Fruit fly (Drosophila melanogaster) whole organism, embryonic: ENCODE results near the gene Pex11c.

Experiments
- CG10654 ChIP-seq: fragments of 200-800 bp; sonication (Bioruptor generic); optimal IDR thresholded peaks from 2 replicates; lab custom pipeline; 2016; ENCODE audit warnings: missing biosample characterization, missing genetic modification characterization
- CG11504 ChIP-seq: fragments of 200-800 bp; sonication (Bioruptor generic); optimal IDR thresholded peaks from 3 replicates; lab custom pipeline; 2019; ENCODE audit warnings: missing biosample characterization, mild to moderate bottlenecking, missing genetic modification characterization, moderate library complexity
- CG11560 ChIP-seq: fragments of 200-800 bp; sonication (Bioruptor generic); IDR thresholded peaks from 3 replicates; pipeline ENCODE4 v1.3.6; 2022; ENCODE audit warnings: missing biosample characterization, missing genetic modification characterization
- CG11723 ChIP-seq: fragments of 200-800 bp; sonication (Bioruptor generic); optimal IDR thresholded peaks from 2 replicates; lab custom pipeline; 2017; ENCODE audit warnings: missing biosample characterization, mild to moderate bottlenecking, missing genetic modification characterization
- CG13775 ChIP-seq: fragments of 200-800 bp; sonication (Bioruptor generic); optimal IDR thresholded peaks from 3 replicates; lab custom pipeline; 2017; ENCODE audit warnings: missing biosample characterization, mild to moderate bottlenecking, missing genetic modification characterization
- CG15011 ChIP-seq: fragments of 200-800 bp; sonication (Bioruptor generic); optimal IDR thresholded peaks from 3 replicates; lab custom pipeline; 2018; ENCODE audit warnings: missing biosample characterization, mild to moderate bottlenecking, missing genetic modification characterization
- CG1603 ChIP-seq: fragments of 200-800 bp; sonication (Bioruptor generic); optimal IDR thresholded peaks from 2 replicates; lab custom pipeline; 2019; ENCODE audit warnings: missing biosample characterization, mild to moderate bottlenecking, missing genetic modification characterization, moderate library complexity
- CG16863 ChIP-seq: fragments of 200-800 bp; sonication (Bioruptor generic); optimal IDR thresholded peaks from 3 replicates; lab custom pipeline; 2016; ENCODE audit warnings: missing biosample characterization, missing genetic modification characterization
- CG18619 ChIP-seq: fragments of 200-800 bp; sonication (Bioruptor generic); optimal IDR thresholded peaks from 3 replicates; lab custom pipeline; 2017; ENCODE audit warnings: missing biosample characterization, mild to moderate bottlenecking, missing genetic modification characterization
- CG18764 ChIP-seq: fragments of 200-800 bp; sonication (Bioruptor generic); optimal IDR thresholded peaks from 3 replicates; lab custom pipeline; 2016; ENCODE audit warnings: missing biosample characterization, missing genetic modification characterization
- CG2875 ChIP-seq: fragments of 200-800 bp; sonication (Bioruptor generic); optimal IDR thresholded peaks from 2 replicates; lab custom pipeline; 2017; ENCODE audit warnings: missing biosample characterization, mild to moderate bottlenecking, missing genetic modification characterization, missing genetic modification reagents
- CG30431 ChIP-seq: fragments of 200-800 bp; sonication (Bioruptor generic); optimal IDR thresholded peaks from 2 replicates; lab custom pipeline; 2017; ENCODE audit warnings: missing biosample characterization, missing genetic modification characterization
- CG3065 ChIP-seq: fragments of 200-800 bp; sonication (Bioruptor generic); optimal IDR thresholded peaks from 2 replicates; lab custom pipeline; 2016; ENCODE audit warnings: missing biosample characterization, missing genetic modification characterization
- CG34224 ChIP-seq: fragments of 200-800 bp; sonication (Bioruptor generic); IDR thresholded peaks from 3 replicates; pipeline ENCODE4 v1.3.6; 2022; ENCODE audit warnings: missing biosample characterization, missing genetic modification characterization; ENCODE audit not compliant: partially characterized antibody
- CG4328 ChIP-seq: fragments of 200-800 bp; sonication (Bioruptor generic); optimal IDR thresholded peaks from 3 replicates; lab custom pipeline; 2017; ENCODE audit warnings: missing biosample characterization, missing genetic modification reagents, missing genetic modification characterization
- CG4854 ChIP-seq: fragments of 200-800 bp; sonication (Bioruptor generic); optimal IDR thresholded peaks from 2 replicates; lab custom pipeline; 2016; ENCODE audit warnings: missing biosample characterization, missing genetic modification characterization, inconsistent platforms
- CG6765 ChIP-seq: fragments of 200-800 bp; sonication (Bioruptor generic); optimal IDR thresholded peaks from 3 replicates; lab custom pipeline; 2017; ENCODE audit warnings: missing biosample characterization, mild to moderate bottlenecking, missing genetic modification characterization
- CG7556 ChIP-seq: fragments of 200-800 bp; sonication (Bioruptor generic); optimal IDR thresholded peaks from 2 replicates; lab custom pipeline; 2017; ENCODE audit warnings: missing biosample characterization, mild to moderate bottlenecking, missing genetic modification characterization
- CG7786 ChIP-seq: fragments of 200-800 bp; sonication (Bioruptor generic); optimal IDR thresholded peaks from 2 replicates; lab custom pipeline; 2016; ENCODE audit warnings: missing biosample characterization, missing genetic modification characterization
- CG7928 ChIP-seq: fragments of 200-800 bp; sonication (Bioruptor generic); optimal IDR thresholded peaks from 2 replicates; lab custom pipeline; 2017; ENCODE audit warnings: missing biosample characterization, mild to moderate bottlenecking, missing genetic modification characterization
- CHES-1-like ChIP-seq: fragments of 200-800 bp; sonication (Bioruptor generic); optimal IDR thresholded peaks from 2 replicates; lab custom pipeline; 2016; ENCODE audit warnings: missing biosample characterization, missing genetic modification characterization
- CTCF ChIP-seq: fragments of 200-800 bp; sonication (Bioruptor generic); optimal IDR thresholded peaks from 2 replicates; lab custom pipeline; 2017; ENCODE audit warnings: missing biosample characterization, mild to moderate bottlenecking, missing genetic modification characterization, moderate library complexity
- Camta ChIP-seq: fragments of 200-800 bp; sonication (Bioruptor generic); optimal IDR thresholded peaks from 2 replicates; lab custom pipeline; 2016; ENCODE audit warnings: missing biosample characterization, missing genetic modification characterization
- CrebB ChIP-seq: fragments of 200-800 bp; sonication (Bioruptor generic); optimal IDR thresholded peaks from 3 replicates; lab custom pipeline; 2018; ENCODE audit warnings: missing biosample characterization, mild to moderate bottlenecking, missing genetic modification characterization
- D ChIP-seq, 2 experiments: fragments of 200-800 bp in 1 of 2; fragments of >200 bp in 1 of 2; sonication (Bioruptor generic) in 1 of 2; optimal IDR thresholded peaks; 2 replicates in 1 of 2; 3 replicates in 1 of 2; lab custom pipeline; 2017; ENCODE audit warnings: mild to moderate bottlenecking in 1 of 2, missing biosample characterization in 1 of 2, missing genetic modification characterization in 1 of 2, missing genetic modification reagents in 1 of 2
- Doc3 ChIP-seq: fragments of 200-800 bp; sonication (Bioruptor generic); IDR thresholded peaks from 3 replicates; pipeline ENCODE4 v1.3.6; 2022; ENCODE audit warnings: missing biosample characterization, missing genetic modification characterization; ENCODE audit not compliant: partially characterized antibody
- Dp ChIP-seq: fragments of 200-800 bp; sonication (Bioruptor generic); optimal IDR thresholded peaks from 2 replicates; lab custom pipeline; 2018; ENCODE audit warnings: missing biosample characterization, mild to moderate bottlenecking, missing genetic modification characterization, moderate library complexity
- E2f1 ChIP-seq: fragments of 200-800 bp; sonication (Bioruptor generic); IDR thresholded peaks from 2 replicates; pipeline ENCODE4 v1.3.6; 2022; ENCODE audit warnings: missing biosample characterization, missing genetic modification characterization
- Eip74EF ChIP-seq, 2 experiments: fragments of 200-800 bp in 1 of 2; fragments of >200 bp in 1 of 2; sonication (Bioruptor generic) in 1 of 2; optimal IDR thresholded peaks; 2 replicates each; lab custom pipeline; 2017 to 2019; ENCODE audit warnings: missing biosample characterization in 2 of 2, missing genetic modification characterization in 2 of 2, mild to moderate bottlenecking in 1 of 2, moderate library complexity in 1 of 2
- Fer2 ChIP-seq: fragments of 200-800 bp; sonication (Bioruptor generic); optimal IDR thresholded peaks from 2 replicates; lab custom pipeline; 2018; ENCODE audit warnings: missing biosample characterization, mild to moderate bottlenecking, missing genetic modification characterization, moderate library complexity
- Hey ChIP-seq: fragments of 200-800 bp; sonication (Bioruptor generic); optimal IDR thresholded peaks from 3 replicates; lab custom pipeline; 2018; ENCODE audit warnings: missing biosample characterization, mild to moderate bottlenecking, missing genetic modification characterization
- HmgZ ChIP-seq: fragments of 200-800 bp; sonication (Bioruptor generic); optimal IDR thresholded peaks from 2 replicates; lab custom pipeline; 2018; ENCODE audit warnings: missing biosample characterization, mild to moderate bottlenecking, missing genetic modification characterization
- Pdp1 ChIP-seq, 2 experiments: fragments of 200-800 bp; sonication (Bioruptor generic); optimal IDR thresholded peaks; 3 replicates each; lab custom pipeline; 2016; ENCODE audit warnings: missing biosample characterization in 2 of 2, missing genetic modification characterization in 2 of 2, mild to moderate bottlenecking in 1 of 2, moderate library complexity in 1 of 2
- Sin3A ChIP-seq: fragments of >200 bp; optimal IDR thresholded peaks from 2 replicates; lab custom pipeline; 2018
- abd-A ChIP-seq: fragments of 200-800 bp; sonication (Bioruptor generic); optimal IDR thresholded peaks from 3 replicates; lab custom pipeline; 2019; ENCODE audit warnings: missing biosample characterization, mild to moderate bottlenecking, missing genetic modification characterization, moderate library complexity
- bcd ChIP-seq: fragments of 200-800 bp; sonication (Bioruptor generic); optimal IDR thresholded peaks from 2 replicates; lab custom pipeline; 2017; ENCODE audit warnings: missing biosample characterization, mild to moderate bottlenecking, missing genetic modification characterization
- btn ChIP-seq: fragments of 200-800 bp; sonication (Bioruptor generic); optimal IDR thresholded peaks from 2 replicates; lab custom pipeline; 2016; ENCODE audit warnings: missing biosample characterization, missing genetic modification characterization
- dm ChIP-seq: fragments of 200-800 bp; sonication (Bioruptor generic); optimal IDR thresholded peaks from 3 replicates; lab custom pipeline; 2016; ENCODE audit warnings: missing biosample characterization, missing genetic modification characterization
- dysf ChIP-seq: fragments of 200-800 bp; sonication (Bioruptor generic); IDR thresholded peaks from 3 replicates; pipeline ENCODE4 v1.3.6; 2022; ENCODE audit warnings: missing biosample characterization, missing genetic modification characterization
- ewg ChIP-seq: fragments of 200-800 bp; sonication (Bioruptor generic); optimal IDR thresholded peaks from 3 replicates; lab custom pipeline; 2017; ENCODE audit warnings: mild to moderate bottlenecking, missing biosample characterization, missing genetic modification reagents, missing genetic modification characterization
- fd102C ChIP-seq: fragments of 200-800 bp; sonication (Bioruptor generic); optimal IDR thresholded peaks from 2 replicates; lab custom pipeline; 2018; ENCODE audit warnings: missing biosample characterization, mild to moderate bottlenecking, missing genetic modification characterization, moderate library complexity
- gce ChIP-seq: fragments of 200-800 bp; sonication (Bioruptor generic); IDR thresholded peaks from 3 replicates; pipeline ENCODE4 v1.3.6; 2022; ENCODE audit warnings: missing biosample characterization, missing genetic modification characterization
- gfzf ChIP-seq: fragments of 200-800 bp; sonication (Bioruptor generic); optimal IDR thresholded peaks from 2 replicates; lab custom pipeline; 2016; ENCODE audit warnings: missing biosample characterization, mild to moderate bottlenecking, missing genetic modification characterization, moderate library complexity
- jumu ChIP-seq: fragments of 200-800 bp; sonication (Bioruptor generic); optimal IDR thresholded peaks from 3 replicates; lab custom pipeline; 2016; ENCODE audit warnings: missing biosample characterization, missing genetic modification characterization
- kay ChIP-seq: fragments of 200-800 bp; sonication (Bioruptor generic); optimal IDR thresholded peaks from 2 replicates; lab custom pipeline; 2016; ENCODE audit warnings: missing biosample characterization, missing genetic modification characterization
- phol ChIP-seq: fragments of 200-800 bp; sonication (Bioruptor generic); optimal IDR thresholded peaks from 3 replicates; lab custom pipeline; 2018; ENCODE audit warnings: missing biosample characterization, mild to moderate bottlenecking, missing genetic modification characterization, moderate library complexity
- sima ChIP-seq: fragments of 200-800 bp; sonication (Bioruptor generic); optimal IDR thresholded peaks from 2 replicates; lab custom pipeline; 2016; ENCODE audit warnings: missing biosample characterization, missing genetic modification characterization
- sna ChIP-seq: fragments of 200-800 bp; sonication (Bioruptor generic); IDR thresholded peaks from 2 replicates; pipeline ENCODE4 v1.3.6; 2022; ENCODE audit warnings: missing biosample characterization, missing genetic modification characterization; ENCODE audit not compliant: partially characterized antibody
- toy ChIP-seq: fragments of 200-800 bp; sonication (Bioruptor generic); IDR thresholded peaks from 2 replicates; pipeline ENCODE4 v1.3.6; 2022; ENCODE audit warnings: missing biosample characterization, missing genetic modification characterization
- ttk ChIP-seq: fragments of 200-800 bp; sonication (Bioruptor generic); IDR thresholded peaks from 2 replicates; pipeline ENCODE4 v2.1.2; 2022; ENCODE audit warnings: missing biosample characterization, missing genetic modification characterization

The Pex11c gene

DNA sequence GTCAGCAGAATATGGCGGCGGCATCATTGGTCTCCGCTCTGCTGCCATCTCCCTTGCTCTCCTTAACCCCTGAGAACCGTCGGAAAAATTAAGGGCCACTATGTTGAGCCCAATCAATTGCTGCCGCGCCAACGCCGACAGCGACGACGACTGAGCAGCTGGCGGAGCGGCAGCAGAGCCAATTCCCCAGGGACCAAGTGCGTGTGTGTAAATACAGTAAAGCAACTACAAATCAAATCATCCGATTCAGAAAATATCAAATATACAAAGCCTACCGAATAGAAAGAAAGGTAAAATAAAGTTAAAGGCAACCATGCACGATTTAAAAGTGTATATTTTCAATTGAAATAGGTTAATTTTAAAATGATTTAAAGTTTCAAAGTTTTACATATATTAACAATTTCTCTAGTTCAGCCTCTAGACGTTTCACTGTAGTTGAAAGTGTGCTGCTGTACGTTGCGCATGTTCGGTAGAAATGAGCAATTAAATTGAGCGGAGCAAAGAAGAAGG lies 46.4 kb upstream of the Pex11c start (continued):
- no peak for TF ChIP-seq gce (GFP tag; lab: Robert Waterston, UW)
- no peak for TF ChIP-seq CG18764 (GFP tag; lab: Kevin White, UChicago)
- TF ChIP-seq CG4328 (GFP tag; lab: Kevin White, UChicago) = peak; percentile 23
- TF ChIP-seq btn = no peak
- TF ChIP-seq CG34224 (GFP tag; lab: Robert Waterston, UW) = no peak
- TF ChIP-seq Fer2 (tag; lab: Kevin White, UChicago) = peak; percentile 20
- TF ChIP-seq Sin3A (lab: Kevin White, UChicago) = no peak
- 0 out of 2 replicates have a peak, but pooled peaks have one; percentile 29 for TF ChIP-seq E2f1 (GFP tag; lab: Robert Waterston, UW)
- TF ChIP-seq dm = no peak
- peak; percentile 27 for TF ChIP-seq CG11723 (GFP tag; lab: Kevin White, UChicago)
- TF ChIP-seq HmgZ (tag; lab: Kevin White, UChicago) = peak; percentile 29
- no peak for TF ChIP-seq CTCF (GFP tag; lab: Kevin White, UChicago)
- peak; percentile 40 to 52 for TF ChIP-seq Pdp1 (GFP tag; optimal IDR thresholded peaks at IDR 0.05; lab: Kevin White, UChicago)
- no peak for TF ChIP-seq gfzf (GFP tag; lab: Kevin White, UChicago)
- TF ChIP-seq CG11504 = peak; percentile 71
- peak; percentile 12 for TF ChIP-seq Hey (tag; lab: Kevin White, UChicago)
- peak; percentile 43 for TF ChIP-seq CG13775 (GFP tag; lab: Kevin White, UChicago)
- no peak for TF ChIP-seq D (optimal IDR thresholded peaks at IDR 0.05; lab: Kevin White, UChicago)
- peak; percentile 57 for TF ChIP-seq D (GFP tag; optimal IDR thresholded peaks at IDR 0.05; lab: Kevin White, UChicago)
- no peak for TF ChIP-seq CG10654
- no peak for TF ChIP-seq fd102C
- TF ChIP-seq CG7556 (GFP tag; lab: Kevin White, UChicago) = peak; percentile 80
- peak in 1 of 2 experiments; percentile 53 for TF ChIP-seq Eip74EF (GFP tag; optimal IDR thresholded peaks at IDR 0.05; lab: Kevin White, UChicago)
- no peak for TF ChIP-seq sima
- peak; percentile 18 for TF ChIP-seq CG1603 (tag; lab: Kevin White, UChicago)
- peak; percentile 70 for TF ChIP-seq ewg
- TF ChIP-seq kay (GFP tag; lab: Kevin White, UChicago) = peak; percentile 13
- peak; percentile 48 for TF ChIP-seq CG15011 (GFP tag; lab: Kevin White, UChicago)
- TF ChIP-seq phol (tag; lab: Kevin White, UChicago) = peak; percentile 53
- TF ChIP-seq CG2875 (GFP tag; lab: Kevin White, UChicago) = no peak
- TF ChIP-seq CrebB (tag; lab: Kevin White, UChicago) = peak; percentile 27
- TF ChIP-seq Dp = no peak
- no peak for TF ChIP-seq CHES-1-like
- TF ChIP-seq CG6765 = no peak
- no peak for TF ChIP-seq CG4854 (GFP tag; lab: Kevin White, UChicago)
- no peak for TF ChIP-seq CG16863 (GFP tag; lab: Kevin White, UChicago)
- TF ChIP-seq ttk (GFP tag; lab: Robert Waterston, UW) = peak; percentile 21; the same call in 1 of the 2 replicates
- TF ChIP-seq bcd (GFP tag; lab: Kevin White, UChicago) = peak; percentile 47
- peak; percentile 73 for TF ChIP-seq dysf (GFP tag; lab: Robert Waterston, UW)
- TF ChIP-seq Camta (GFP tag; lab: Kevin White, UChicago) = peak; percentile 41
- no peak; the same call in 2 of the 3 replicates for TF ChIP-seq CG11560
- TF ChIP-seq abd-A (tag; lab: Kevin White, UChicago) = no peak
- TF ChIP-seq toy (GFP tag; lab: Robert Waterston, UW) = 0 out of 2 replicates have a peak, but pooled peaks have one; percentile 30
- TF ChIP-seq sna (GFP tag; lab: Robert Waterston, UW) = no peak
- TF ChIP-seq CG7928 (GFP tag; lab: Kevin White, UChicago) = no peak
- TF ChIP-seq CG3065 (GFP tag; lab: Kevin White, UChicago) = no peak
- peak; percentile 54 for TF ChIP-seq jumu (GFP tag; lab: Kevin White, UChicago)
- TF ChIP-seq CG7786 (GFP tag; lab: Kevin White, UChicago) = peak; percentile 1
- TF ChIP-seq Doc3 (GFP tag; lab: Robert Waterston, UW) = no peak
- peak; percentile 29 for TF ChIP-seq CG18619
- no peak for TF ChIP-seq CG30431 (GFP tag; lab: Kevin White, UChicago)
